Worm (Caenorhabditis elegans) whole organism, mixed stage, embryonic: ENCODE results near the gene snrp-40.1.
A peak's percentile ranks its signal among the peaks of the same experiment; 100 is the strongest.

Experiments used
- elt-3 ChIP-seq: fragments of 150-350 bp; optimal IDR thresholded peaks from 2 replicates; lab custom pipeline; 2014; ENCODE audit warnings: missing biosample characterization, missing genetic modification characterization
- mls-2 ChIP-seq: sonication (generic microtip); optimal IDR thresholded peaks from 2 replicates; lab custom pipeline; 2016; ENCODE audit warnings: mild to moderate bottlenecking, missing genetic modification characterization, moderate library complexity, missing compliant biosample characterization
- pha-4 ChIP-seq: fragments of 150-350 bp; optimal IDR thresholded peaks from 2 replicates; lab custom pipeline; 2018; ENCODE audit warnings: missing biosample characterization, missing genetic modification reagents, missing genetic modification characterization
- sem-2 ChIP-seq: fragments of 200-800 bp; sonication (Bioruptor generic); optimal IDR thresholded peaks from 2 replicates; lab custom pipeline; 2018; ENCODE audit warnings: mild to moderate bottlenecking, missing genetic modification characterization, missing compliant biosample characterization
- snpc-4 ChIP-seq: fragments of 150-350 bp; optimal IDR thresholded peaks from 2 replicates; lab custom pipeline; 2014; ENCODE audit warnings: missing biosample characterization, missing genetic modification characterization
- tbx-8 ChIP-seq: fragments of 200-800 bp; sonication (Bioruptor generic); optimal IDR thresholded peaks from 2 replicates; lab custom pipeline; 2018; ENCODE audit warnings: mild to moderate bottlenecking, missing genetic modification characterization, moderate library complexity, missing compliant biosample characterization
- zip-8 ChIP-seq: fragments of 150-350 bp; optimal IDR thresholded peaks from 2 replicates; lab custom pipeline; 2014; ENCODE audit warnings: missing biosample characterization, missing genetic modification characterization

Gene snrp-40.1

DNA sequence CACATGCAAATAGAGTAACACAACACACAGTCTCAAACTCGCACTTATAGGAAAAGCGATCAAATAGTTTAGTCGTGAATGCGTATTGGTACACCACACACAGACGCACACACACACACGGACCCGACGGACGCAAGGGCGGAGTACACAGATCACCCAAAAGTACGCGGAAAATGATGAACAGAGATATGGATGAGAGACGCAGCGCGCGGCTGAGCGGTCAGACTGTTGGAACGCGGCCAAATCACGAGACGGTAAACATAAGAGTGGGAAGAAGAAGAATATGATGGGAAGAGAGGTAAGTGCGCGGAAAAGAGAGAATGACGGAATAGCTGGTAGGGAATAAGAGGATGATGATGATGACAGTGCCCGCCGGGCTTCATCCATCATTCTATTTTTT, 51.5 kb downstream of the snrp-40.1 start (continued):
- TF ChIP-seq pha-4 (tag; lab: Kevin White, UChicago) (peak; percentile 82), elt-3 (tag; lab: Kevin White, UChicago) (no peak), snpc-4 (tag; lab: Kevin White, UChicago) (no peak), sem-2 (GFP tag; lab: Kevin White, UChicago) (no peak), mls-2 (peak; percentile 40), zip-8 (tag; lab: Kevin White, UChicago) (no peak), tbx-8 (GFP tag; lab: Kevin White, UChicago) (no peak)
